Worm (Caenorhabditis elegans) whole organism, L4/young adult: Measurements from ENCODE around the gene sucg-1.

ENCODE experiments used
- W03F9.2 ChIP-seq: fragments of 150-350 bp; optimal IDR thresholded peaks from 2 replicates; lab custom pipeline; 2014; ENCODE audit warnings: missing biosample characterization, missing genetic modification characterization
- dao-5 ChIP-seq: sonication (generic microtip); optimal IDR thresholded peaks from 2 replicates; lab custom pipeline; 2016; ENCODE audit warnings: missing genotype, missing genetic modification characterization, moderate library complexity, missing compliant biosample characterization
- him-1 ChIP-seq: sonication (generic microtip); optimal IDR thresholded peaks from 2 replicates; lab custom pipeline; 2016; ENCODE audit warnings: missing genotype, missing genetic modification reagents, missing genetic modification characterization, missing compliant biosample characterization

Gene sucg-1

DNA sequence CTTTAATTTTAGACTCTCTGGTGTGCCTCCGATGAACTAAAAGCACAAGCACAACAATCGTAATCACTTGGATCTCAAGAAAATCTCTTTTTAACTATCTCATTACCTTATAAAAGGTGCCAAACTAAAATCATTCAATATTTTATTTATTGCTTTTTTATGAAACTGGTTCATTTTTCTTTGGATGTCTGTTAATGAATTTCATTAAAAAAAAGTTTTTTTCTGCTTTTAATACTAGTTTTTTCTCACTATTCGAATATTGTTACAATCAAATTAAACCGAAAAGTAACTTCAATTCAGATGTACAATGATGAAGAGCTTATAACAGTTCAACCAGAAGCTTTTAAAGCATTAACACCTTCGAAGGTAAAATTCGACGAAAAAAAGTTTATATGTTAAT is 47.0 kb downstream of the sucg-1 start, which contains the start of gene swd-2.1:
Gene swd-2.1 (plus strand): TSS at position 301 of the 400 bp plus-strand sequence.
- TF ChIP-seq W03F9.2 (tag; lab: Kevin White, UChicago) (no peak), dao-5 (tag; lab: Kevin White, UChicago) (no peak), him-1 (no peak)

DNA sequence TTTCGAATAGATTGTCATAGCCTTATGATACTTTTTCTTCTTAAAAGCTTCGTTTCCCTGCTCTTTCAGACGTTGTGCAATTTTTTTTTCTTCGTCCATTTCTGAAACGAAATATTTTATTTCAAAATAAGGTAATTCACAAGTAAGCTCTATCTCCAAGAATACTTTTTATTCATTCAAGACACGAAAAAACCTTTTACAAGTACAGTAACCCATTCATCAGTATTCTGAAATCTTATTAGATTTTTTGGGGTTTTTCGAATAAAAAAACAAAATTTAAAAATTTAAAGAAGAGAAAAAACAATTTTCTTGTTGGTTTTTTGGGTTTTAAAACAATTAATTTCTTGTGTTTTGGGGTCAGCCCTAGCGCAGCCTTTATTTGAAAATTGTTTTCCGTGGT is 50.2 kb downstream of the sucg-1 start, which contains the start of gene rpap-3:
Gene rpap-3 (minus strand): TSS at position 101 of the 400 bp plus-strand sequence.
- TF ChIP-seq W03F9.2 (tag; lab: Kevin White, UChicago) (no peak), him-1 (no peak), dao-5 (tag; lab: Kevin White, UChicago) (no peak)
